Worm (Caenorhabditis elegans) whole organism, L1 larva: Measurements from ENCODE around the gene cTel54X.2.

Experiments
- alr-1 ChIP-seq: fragments of 200-800 bp; sonication (Bioruptor generic); optimal IDR thresholded peaks from 2 replicates; lab custom pipeline; 2018; ENCODE audit warnings: borderline replicate concordance, mild to moderate bottlenecking, missing genetic modification characterization, missing compliant biosample characterization
- ceh-63 ChIP-seq: fragments of 200-800 bp; sonication (Bioruptor generic); optimal IDR thresholded peaks from 2 replicates; lab custom pipeline; 2018; ENCODE audit warnings: mild to moderate bottlenecking, missing genetic modification characterization, missing compliant biosample characterization
- ceh-90 ChIP-seq: sonication (generic microtip); optimal IDR thresholded peaks from 2 replicates; lab custom pipeline; 2016; ENCODE audit warnings: missing genetic modification characterization, missing compliant biosample characterization
- dsc-1 ChIP-seq: sonication (generic microtip); optimal IDR thresholded peaks from 2 replicates; lab custom pipeline; 2016; ENCODE audit warnings: mild to moderate bottlenecking, missing genetic modification characterization, missing compliant biosample characterization
- efl-1 ChIP-seq, 4 experiments: fragments of 150-350 bp; optimal IDR thresholded peaks in 3 of 4; peaks in 1 of 4; 1 replicate in 1 of 4; 2 replicates in 3 of 4; lab custom pipeline; 2014; ENCODE audit warnings: missing biosample characterization in 2 of 4, missing genetic modification characterization in 2 of 4, missing genetic modification reagents in 2 of 4
- efl-3 ChIP-seq: fragments of 200-800 bp; sonication (Bioruptor generic); optimal IDR thresholded peaks from 2 replicates; lab custom pipeline; 2018; ENCODE audit warnings: mild to moderate bottlenecking, missing genetic modification characterization, missing compliant biosample characterization
- elt-2 ChIP-seq: sonication (generic microtip); optimal IDR thresholded peaks from 2 replicates; lab custom pipeline; 2016; ENCODE audit warnings: missing genetic modification characterization, mild to moderate bottlenecking, inconsistent platforms, missing compliant biosample characterization, missing genetic modification reagents
- fos-1 ChIP-seq: fragments of 150-350 bp; optimal IDR thresholded peaks from 2 replicates; lab custom pipeline; 2014; ENCODE audit warnings: missing biosample characterization, missing genetic modification characterization
- grh-1 ChIP-seq: fragments of 200-800 bp; sonication (Bioruptor generic); IDR thresholded peaks from 2 replicates; pipeline ENCODE4 v1.3.6; 2022; ENCODE audit warnings: missing genetic modification reagents, missing genetic modification characterization, missing compliant biosample characterization
- hlh-17 ChIP-seq: fragments of 200-800 bp; sonication (Bioruptor generic); optimal IDR thresholded peaks from 2 replicates; lab custom pipeline; 2018; ENCODE audit warnings: missing genetic modification characterization, mild to moderate bottlenecking, missing compliant biosample characterization, moderate library complexity, borderline replicate concordance
- hlh-4 ChIP-seq: sonication (generic microtip); optimal IDR thresholded peaks from 2 replicates; lab custom pipeline; 2016; ENCODE audit warnings: mild to moderate bottlenecking, missing genetic modification characterization, missing compliant biosample characterization
- isw-1 ChIP-seq: fragments of 200-800 bp; sonication (Bioruptor generic); IDR thresholded peaks from 2 replicates; pipeline ENCODE4 v1.3.6; 2022; ENCODE audit warnings: missing genetic modification characterization, missing compliant biosample characterization
- lin-14 ChIP-seq: fragments of 200-800 bp; sonication (Bioruptor generic); optimal IDR thresholded peaks from 2 replicates; lab custom pipeline; 2018; ENCODE audit warnings: mild to moderate bottlenecking, missing genetic modification characterization, moderate library complexity, missing compliant biosample characterization
- lir-3 ChIP-seq: sonication (generic microtip); optimal IDR thresholded peaks from 2 replicates; lab custom pipeline; 2016; ENCODE audit warnings: mild to moderate bottlenecking, missing genetic modification characterization, moderate library complexity, missing compliant biosample characterization; ENCODE audit not compliant: poor library complexity
- nhr-12 ChIP-seq: sonication (generic microtip); optimal IDR thresholded peaks from 2 replicates; lab custom pipeline; 2017; ENCODE audit warnings: missing biosample characterization, missing genetic modification characterization
- nhr-20 ChIP-seq: sonication (generic microtip); optimal IDR thresholded peaks from 2 replicates; lab custom pipeline; 2016; ENCODE audit warnings: mild to moderate bottlenecking, missing genetic modification characterization, missing compliant biosample characterization
- nhr-237 ChIP-seq: fragments of 150-350 bp; optimal IDR thresholded peaks from 2 replicates; lab custom pipeline; 2014; ENCODE audit warnings: missing biosample characterization, missing genetic modification characterization
- nhr-77 ChIP-seq: fragments of 150-350 bp; optimal IDR thresholded peaks from 2 replicates; lab custom pipeline; 2014; ENCODE audit warnings: missing biosample characterization, missing genetic modification characterization
- nhr-85 ChIP-seq: sonication (generic microtip); peaks from one replicate; lab custom pipeline; 2016; ENCODE audit warnings: missing genetic modification characterization, inconsistent platforms, missing compliant biosample characterization
- nhr-90 ChIP-seq: sonication (generic microtip); optimal IDR thresholded peaks from 2 replicates; lab custom pipeline; 2016; ENCODE audit warnings: mild to moderate bottlenecking, missing genetic modification characterization, missing compliant biosample characterization; ENCODE audit not compliant: poor library complexity
- pag-3 ChIP-seq: sonication (generic microtip); optimal IDR thresholded peaks from 2 replicates; lab custom pipeline; 2017; ENCODE audit warnings: missing genetic modification characterization, mild to moderate bottlenecking, missing compliant biosample characterization, antibody characterized with exemption, borderline replicate concordance; ENCODE audit not compliant: insufficient read depth
- skn-1 ChIP-seq: fragments of 150-350 bp; optimal IDR thresholded peaks from 2 replicates; lab custom pipeline; 2014; ENCODE audit warnings: missing biosample characterization, missing genetic modification characterization
- snu-23 ChIP-seq: sonication (generic microtip); optimal IDR thresholded peaks from 2 replicates; lab custom pipeline; 2016; ENCODE audit warnings: missing genetic modification characterization, missing compliant biosample characterization
- sox-4 ChIP-seq: sonication (generic microtip); optimal IDR thresholded peaks from 2 replicates; lab custom pipeline; 2016; ENCODE audit warnings: missing genetic modification characterization, missing compliant biosample characterization
- tbx-2 ChIP-seq: sonication (generic microtip); optimal IDR thresholded peaks from 2 replicates; lab custom pipeline; 2016; ENCODE audit warnings: missing genetic modification characterization, missing compliant biosample characterization
- unc-130 ChIP-seq: fragments of 150-350 bp; optimal IDR thresholded peaks from 2 replicates; lab custom pipeline; 2017; ENCODE audit warnings: missing biosample characterization, missing genetic modification characterization, inconsistent platforms
- unc-86 ChIP-seq: sonication (generic microtip); optimal IDR thresholded peaks from 2 replicates; lab custom pipeline; 2016; ENCODE audit warnings: missing genetic modification characterization, missing compliant biosample characterization
- vab-15 ChIP-seq: sonication (generic microtip); optimal IDR thresholded peaks from 2 replicates; lab custom pipeline; 2017; ENCODE audit warnings: missing genotype, mild to moderate bottlenecking, missing genetic modification characterization, missing compliant biosample characterization
- xbp-1 ChIP-seq: sonication (generic microtip); optimal IDR thresholded peaks from 2 replicates; lab custom pipeline; 2016; ENCODE audit warnings: missing genetic modification characterization, missing compliant biosample characterization
- zag-1 ChIP-seq: fragments of 150-350 bp; optimal IDR thresholded peaks from 2 replicates; lab custom pipeline; 2014; ENCODE audit warnings: missing biosample characterization, missing genetic modification characterization

cTel54X.2 gene

ce11 chrIII:50418-50817 is 47.3 kb downstream of the cTel54X.2 start:
- no peak for TF ChIP-seq vab-15 (tag; lab: Kevin White, UChicago)
- no peak for TF ChIP-seq tbx-2 (tag; lab: Kevin White, UChicago)
- TF ChIP-seq lir-3 (tag; lab: Kevin White, UChicago), result no peak
- no peak for TF ChIP-seq zag-1 (tag; lab: Kevin White, UChicago)
- TF ChIP-seq unc-86, result no peak
- TF ChIP-seq nhr-90 (tag; lab: Kevin White, UChicago), result no peak
- TF ChIP-seq efl-3 (GFP tag; lab: Kevin White, UChicago), result no peak
- peak; percentile 32 for TF ChIP-seq nhr-85 (tag; lab: Kevin White, UChicago)
- no peak for TF ChIP-seq nhr-20 (tag; lab: Kevin White, UChicago)
- TF ChIP-seq snu-23, result no peak
- TF ChIP-seq efl-1 (optimal IDR thresholded peaks at IDR 0.05; lab: Kevin White, UChicago), result no peak
- TF ChIP-seq efl-1 (GFP tag; optimal IDR thresholded peaks at IDR 0.05 in 1 of 2; lab: Kevin White, UChicago), result peak in 1 of 2 experiments; percentile 10
- TF ChIP-seq nhr-77 (tag; lab: Kevin White, UChicago), result no peak
- no peak for TF ChIP-seq ceh-90 (tag; lab: Kevin White, UChicago)

DNA sequence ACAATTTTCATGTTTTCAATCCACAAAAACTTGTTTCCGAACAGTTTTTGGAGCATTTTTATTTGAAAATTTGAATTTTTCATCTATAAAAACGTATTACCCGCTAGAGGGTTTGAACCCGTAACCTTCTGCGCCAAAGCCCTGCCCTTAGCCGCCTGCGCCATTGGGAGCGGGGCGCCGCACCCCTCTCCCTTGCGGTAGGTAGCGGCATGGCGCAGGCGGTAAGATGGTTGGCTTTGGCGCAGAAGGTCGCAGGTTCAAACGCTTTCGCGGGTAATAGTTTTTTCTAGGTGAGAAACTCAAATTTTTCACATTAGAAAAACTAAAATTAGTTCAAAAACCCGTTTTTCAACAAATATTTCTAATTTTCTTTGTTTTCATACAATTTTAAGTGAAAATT is 48.5 kb downstream of the cTel54X.2 start:
- no peak for TF ChIP-seq alr-1 (tag; lab: Kevin White, UChicago)
- TF ChIP-seq unc-130 (tag; lab: Kevin White, UChicago), result no peak
- TF ChIP-seq sox-4 (tag; lab: Kevin White, UChicago), result no peak
- no peak for TF ChIP-seq lin-14 (GFP tag; lab: Kevin White, UChicago)
- TF ChIP-seq skn-1 (tag; lab: Kevin White, UChicago), result no peak
- no peak for TF ChIP-seq isw-1
- no peak for TF ChIP-seq hlh-17 (GFP tag; lab: Kevin White, UChicago)
- no peak for TF ChIP-seq tbx-2 (tag; lab: Kevin White, UChicago)
- TF ChIP-seq grh-1 (GFP tag; lab: Robert Waterston, UW), result no peak
- no peak for TF ChIP-seq nhr-12 (tag; lab: Kevin White, UChicago)
- no peak for TF ChIP-seq nhr-237 (tag; lab: Kevin White, UChicago)
- no peak for TF ChIP-seq pag-3 (tag; lab: Kevin White, UChicago)
- TF ChIP-seq elt-2 (tag; lab: Kevin White, UChicago), result no peak
- TF ChIP-seq ceh-63 (GFP tag; lab: Kevin White, UChicago), result no peak
- no peak for TF ChIP-seq fos-1 (tag; lab: Kevin White, UChicago)
- no peak for TF ChIP-seq dsc-1 (tag; lab: Kevin White, UChicago)
- TF ChIP-seq hlh-4 (tag; lab: Kevin White, UChicago), result no peak
- TF ChIP-seq xbp-1 (tag; lab: Kevin White, UChicago), result no peak
